Worm (Caenorhabditis elegans): ENCODE measurements around the gene nkb-3.

DNA sequence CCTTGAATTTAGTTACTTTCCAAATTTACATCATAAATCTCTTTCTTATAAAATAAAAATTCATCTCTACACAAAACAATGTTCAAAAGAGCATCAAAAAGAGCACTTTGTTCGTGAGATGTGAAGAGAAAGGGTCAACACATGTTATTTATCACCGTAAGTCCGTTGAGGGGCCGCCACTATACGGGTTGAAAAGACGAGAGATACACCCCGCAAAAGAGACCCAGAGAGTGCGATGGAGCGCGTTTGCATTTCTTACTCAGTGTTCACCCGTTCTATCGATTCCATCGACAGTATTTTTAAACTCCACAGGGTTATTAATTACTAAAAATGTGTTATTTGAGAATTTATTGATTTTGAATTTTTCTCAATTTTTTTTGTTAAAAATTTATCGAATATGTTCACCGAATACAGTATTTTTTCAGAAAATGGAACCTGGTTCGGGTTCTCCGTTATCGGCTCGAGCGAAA, 43.4 kb downstream of the nkb-3 start, which contains the start of gene pix-1:
- TF ChIP-seq lin-39 (tag; optimal IDR thresholded peaks at IDR 0.05), result peak; percentile 79
- no peak for TF ChIP-seq aly-2 (tag; optimal IDR thresholded peaks at IDR 0.05)
- peak; percentile 68 for TF ChIP-seq snpc-4 (tag; optimal IDR thresholded peaks at IDR 0.05)
- TF ChIP-seq elt-3 (tag; optimal IDR thresholded peaks at IDR 0.05), result no peak
- TF ChIP-seq ztf-4 (tag; optimal IDR thresholded peaks at IDR 0.05), result no peak
- no peak for TF ChIP-seq unc-62 (GFP tag; optimal IDR thresholded peaks at IDR 0.05)
- no peak for TF ChIP-seq egl-27 (tag; optimal IDR thresholded peaks at IDR 0.05)
- no peak for TF ChIP-seq daf-12 (tag; optimal IDR thresholded peaks at IDR 0.05)
- no peak for TF ChIP-seq ceh-9 (tag; optimal IDR thresholded peaks at IDR 0.05)
- TF ChIP-seq pha-4 (tag; optimal IDR thresholded peaks at IDR 0.05), result peak; percentile 90
- TF ChIP-seq ztf-11 (tag; optimal IDR thresholded peaks at IDR 0.05), result no peak
- TF ChIP-seq nfya-1 (tag; optimal IDR thresholded peaks at IDR 0.05; ENCODE audit: insufficient read depth), result peak; percentile 56
- no peak for TF ChIP-seq nhr-11 (tag; optimal IDR thresholded peaks at IDR 0.05)
- TF ChIP-seq ceh-82 (tag; optimal IDR thresholded peaks at IDR 0.05), result no peak
